Worm (Caenorhabditis elegans) whole organism, L4/young adult: ENCODE measurements around the gene ZC190.6.
"Not testable (repeated sequence)": the region's sequence is repeated elsewhere in the genome, so short reads cannot be mapped to it uniquely, and the experiment has no call there.

Experiments used
- W03F9.2 ChIP-seq: fragments of 150-350 bp; optimal IDR thresholded peaks from 2 replicates; lab custom pipeline; 2014; ENCODE audit warnings: missing biosample characterization, missing genetic modification characterization
- dao-5 ChIP-seq: sonication (generic microtip); optimal IDR thresholded peaks from 2 replicates; lab custom pipeline; 2016; ENCODE audit warnings: missing genotype, missing genetic modification characterization, moderate library complexity, missing compliant biosample characterization
- him-1 ChIP-seq: sonication (generic microtip); optimal IDR thresholded peaks from 2 replicates; lab custom pipeline; 2016; ENCODE audit warnings: missing genotype, missing genetic modification reagents, missing genetic modification characterization, missing compliant biosample characterization

ZC190.6 gene

DNA sequence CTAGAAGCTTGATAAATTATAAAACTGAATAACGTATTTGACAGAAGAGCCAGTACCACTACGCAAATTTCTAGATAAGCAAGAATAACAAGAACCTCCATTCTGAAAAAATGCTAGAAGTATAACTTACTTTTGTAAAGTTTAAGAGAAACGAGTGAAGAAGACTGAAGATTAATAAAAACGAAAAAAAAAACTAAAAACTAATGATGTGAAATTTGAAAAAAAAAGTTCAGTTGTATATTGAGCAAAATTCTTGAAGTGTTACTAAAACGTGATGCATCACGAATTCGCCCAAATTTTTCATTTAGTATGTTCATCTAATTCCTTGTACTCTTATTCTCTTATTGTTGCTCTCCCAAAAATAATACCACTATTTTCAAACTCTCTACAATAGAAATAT lies at the start of gene ZC190.6:
Gene ZC190.6 (minus strand): TSS at position 101 of the 400 bp plus-strand sequence.
- no peak for TF ChIP-seq W03F9.2 (tag; lab: Kevin White, UChicago)
- TF ChIP-seq him-1 (tag; lab: Kevin White, UChicago): no peak
- no peak for TF ChIP-seq dao-5 (tag; lab: Kevin White, UChicago)

DNA sequence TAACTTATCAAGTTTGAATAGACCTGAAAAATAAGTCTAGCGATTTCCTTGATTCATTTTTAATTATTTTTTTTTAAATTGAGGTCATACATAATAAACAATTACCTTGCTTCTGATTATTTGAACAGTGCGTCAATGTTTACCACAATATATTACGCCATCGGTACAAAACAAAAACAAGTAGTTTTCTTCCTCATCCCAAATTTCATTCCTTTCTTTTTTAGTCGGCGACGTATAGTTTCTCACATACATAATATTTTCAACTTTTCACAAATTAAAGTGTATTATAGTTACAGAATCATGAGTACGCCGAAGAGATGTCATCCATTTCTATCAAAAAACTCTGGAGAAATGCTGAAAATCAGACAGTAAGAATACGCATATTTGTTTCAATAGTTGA lies 49.1 kb upstream of the ZC190.6 start, which contains the start of gene droe-8:
Gene droe-8 (plus strand): TSS at position 301 of the 400 bp plus-strand sequence.
- TF ChIP-seq him-1, dao-5, W03F9.2 (tag; lab: Kevin White, UChicago): not testable (repeated sequence)

- TF ChIP-seq him-1, W03F9.2, dao-5 (tag; lab: Kevin White, UChicago): not testable (repeated sequence)
Observed at ce11 chrV:8722160-8722559, 45.1 kb upstream of the ZC190.6 start, which contains the start of gene ZC196.8. ZC196.8 (minus strand) TSS chrV:8722260.

ce11 chrV:8718399-8718798 lies 41.3 kb upstream of the ZC190.6 start:
- TF ChIP-seq W03F9.2 (tag; lab: Kevin White, UChicago) (no peak), him-1 (tag; lab: Kevin White, UChicago) (no peak), dao-5 (tag; lab: Kevin White, UChicago) (no peak)

DNA sequence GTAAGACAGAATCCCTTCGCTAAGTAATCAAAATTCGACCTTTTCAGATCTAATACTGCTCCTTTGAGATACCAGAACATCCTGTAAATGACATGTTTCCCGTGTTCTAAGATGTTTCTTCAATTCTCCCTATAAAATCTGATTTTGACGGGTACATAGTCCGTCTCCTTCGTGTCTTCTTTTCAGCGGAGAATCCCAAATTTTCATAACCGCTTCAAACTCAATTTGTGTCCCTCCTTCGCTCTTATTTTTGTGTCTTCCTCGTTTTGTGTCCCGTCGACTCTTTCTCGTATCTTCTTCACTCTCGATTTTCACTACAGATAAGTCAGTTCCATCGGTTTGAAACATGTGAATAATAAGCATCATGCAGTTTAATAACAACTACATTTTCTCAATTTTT lies 39.1 kb upstream of the ZC190.6 start, which contains the start of gene glr-5:
Gene glr-5 (plus strand): TSS at position 321 of the 400 bp plus-strand sequence.
- TF ChIP-seq him-1 (tag; lab: Kevin White, UChicago) (no peak), W03F9.2 (tag; lab: Kevin White, UChicago) (no peak), dao-5 (tag; lab: Kevin White, UChicago) (no peak)

DNA sequence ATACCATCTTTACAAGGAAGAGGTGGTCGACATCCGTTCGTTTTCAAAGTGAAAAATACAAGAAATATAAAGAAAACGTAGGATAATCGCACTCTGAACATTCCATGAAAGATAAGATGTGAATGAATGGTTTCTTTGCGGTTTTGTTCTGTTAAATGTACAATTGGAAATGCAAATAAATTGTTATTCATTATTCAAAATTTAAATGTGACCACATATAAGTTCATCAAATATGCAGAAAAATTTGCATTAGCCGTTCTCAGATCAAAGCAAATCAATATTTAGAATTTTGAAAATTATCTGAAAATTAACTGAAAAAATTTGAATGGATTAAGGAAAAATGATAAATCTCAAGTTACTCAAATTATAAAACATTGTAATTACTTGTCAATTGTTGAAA lies 34.8 kb upstream of the ZC190.6 start, which contains the start of gene ZC178.2:
Gene ZC178.2 (minus strand): TSS at position 101 of the 400 bp plus-strand sequence.
- TF ChIP-seq W03F9.2 (tag; lab: Kevin White, UChicago) (no peak), dao-5 (tag; lab: Kevin White, UChicago) (no peak), him-1 (tag; lab: Kevin White, UChicago) (no peak)

DNA sequence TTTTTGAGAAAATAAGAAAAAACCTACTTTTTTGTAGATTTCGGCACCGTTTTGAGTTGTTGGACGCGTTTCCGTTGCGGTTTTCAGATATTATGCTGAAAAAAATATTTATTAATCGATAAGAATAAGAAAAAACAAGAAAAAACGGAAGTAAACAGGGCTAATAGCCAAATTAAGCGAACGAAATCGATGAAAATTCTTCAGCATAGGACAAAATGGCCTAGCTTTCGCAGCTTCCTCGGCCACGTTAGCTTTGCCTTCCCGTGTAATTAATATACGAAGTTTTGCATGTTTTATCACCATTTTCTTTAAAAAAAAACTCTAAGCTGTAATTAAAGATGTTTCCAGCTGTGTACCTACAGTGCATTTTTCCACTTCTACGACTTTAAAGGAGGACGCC lies 19.1 kb upstream of the ZC190.6 start, which contains the start of gene ZC190.10:
Gene ZC190.10 (minus strand): TSS at position 101 of the 400 bp plus-strand sequence.
- TF ChIP-seq dao-5, him-1, W03F9.2 (tag; lab: Kevin White, UChicago): not testable (repeated sequence)

- TF ChIP-seq him-1 (tag; lab: Kevin White, UChicago) (no peak), W03F9.2 (tag; lab: Kevin White, UChicago) (no peak), dao-5 (tag; lab: Kevin White, UChicago) (no peak)
Observed at ce11 chrV:8687707-8688106, 10.6 kb upstream of the ZC190.6 start, which contains the start of gene ZC190.8. ZC190.8 (minus strand) TSS chrV:8687807.

ce11 chrV:8686764-8687163 lies 9.7 kb upstream of the ZC190.6 start, which contains the start of gene ZC190.7:
ZC190.7 (minus strand) TSS chrV:8686864.
- TF ChIP-seq him-1 (tag; lab: Kevin White, UChicago) (no peak), dao-5 (tag; lab: Kevin White, UChicago) (no peak), W03F9.2 (tag; lab: Kevin White, UChicago) (no peak)

DNA sequence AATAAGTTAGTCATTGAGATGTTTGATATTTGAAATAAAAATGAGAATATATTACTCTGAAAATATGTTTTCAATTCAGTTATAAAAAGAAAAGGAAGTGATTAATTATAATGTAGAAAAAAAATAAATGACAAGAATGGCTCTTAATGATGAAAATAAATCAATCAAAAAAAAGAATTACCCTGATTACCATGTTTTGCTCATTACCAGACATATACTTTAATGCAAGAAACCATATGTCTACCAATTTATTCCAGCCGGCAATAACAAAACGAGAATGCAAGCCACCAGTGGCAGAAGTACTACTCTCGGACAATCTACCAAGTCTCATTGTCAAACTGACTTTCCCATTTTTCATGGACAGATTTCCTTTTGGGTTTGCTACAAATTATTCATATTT lies 6.7 kb upstream of the ZC190.6 start:
- TF ChIP-seq him-1 (tag; lab: Kevin White, UChicago): no peak
- TF ChIP-seq W03F9.2 (tag; lab: Kevin White, UChicago): no peak
- no peak for TF ChIP-seq dao-5 (tag; lab: Kevin White, UChicago)

DNA sequence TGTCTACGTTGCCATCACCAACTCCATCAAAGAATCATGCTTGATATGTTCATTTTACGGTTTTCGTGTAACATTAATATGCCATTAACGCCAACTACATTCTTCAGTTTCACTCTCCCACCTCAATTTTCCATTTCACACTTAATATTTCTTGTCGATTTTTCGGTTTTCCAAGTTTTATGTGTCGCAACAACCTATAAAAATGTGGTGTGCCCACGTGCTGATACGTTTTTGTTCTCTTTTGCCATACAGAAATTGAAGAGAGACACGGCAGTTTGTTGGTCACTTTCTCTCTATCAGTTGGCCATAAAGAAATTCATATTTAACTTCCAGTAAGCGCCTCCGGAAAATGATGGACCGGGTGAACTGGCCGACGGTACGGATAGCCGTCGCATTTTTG lies 5.6 kb upstream of the ZC190.6 start, which contains the start of gene cln-3.3:
Gene cln-3.3 (plus strand): TSS at position 334 of the 400 bp plus-strand sequence.
- TF ChIP-seq dao-5 (tag; lab: Kevin White, UChicago): no peak
- no peak for TF ChIP-seq W03F9.2 (tag; lab: Kevin White, UChicago)
- TF ChIP-seq him-1 (tag; lab: Kevin White, UChicago): no peak

- TF ChIP-seq him-1 (tag; lab: Kevin White, UChicago): no peak
- TF ChIP-seq dao-5 (tag; lab: Kevin White, UChicago): no peak
- TF ChIP-seq W03F9.2 (tag; lab: Kevin White, UChicago): no peak
Observed at ce11 chrV:8681050-8681449, 4.0 kb upstream of the ZC190.6 start, which contains the start of gene ZC190.2. ZC190.2 (plus strand) TSS chrV:8681350.

DNA sequence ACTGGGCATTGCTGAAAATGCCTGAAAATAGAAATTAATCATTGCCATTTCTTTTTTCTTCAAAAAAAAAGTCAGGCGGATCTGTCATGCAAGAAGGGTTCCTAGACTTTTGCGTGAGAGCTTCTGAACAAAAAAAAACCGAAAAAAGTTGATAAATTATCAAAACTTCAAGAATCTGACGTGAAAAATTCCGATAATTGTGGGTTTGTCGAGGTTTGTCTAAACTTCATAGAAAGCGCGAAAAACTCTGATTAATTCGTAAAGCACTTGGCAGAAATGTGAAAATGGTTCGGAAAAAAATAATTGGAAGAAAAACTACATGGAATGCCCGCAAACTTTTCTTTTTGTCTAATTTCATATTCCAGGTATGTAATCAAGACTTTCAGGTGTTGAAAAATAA lies 3.6 kb downstream of the ZC190.6 start, which contains the start of gene ZC190.5:
Gene ZC190.5 (minus strand): TSS at position 101 of the 400 bp plus-strand sequence.
- no peak for TF ChIP-seq dao-5 (tag; lab: Kevin White, UChicago)
- no peak for TF ChIP-seq W03F9.2 (tag; lab: Kevin White, UChicago)
- TF ChIP-seq him-1 (tag; lab: Kevin White, UChicago): no peak
